Worm (Caenorhabditis elegans): ENCODE results near the gene C09G1.5.

The C09G1.5 gene

DNA sequence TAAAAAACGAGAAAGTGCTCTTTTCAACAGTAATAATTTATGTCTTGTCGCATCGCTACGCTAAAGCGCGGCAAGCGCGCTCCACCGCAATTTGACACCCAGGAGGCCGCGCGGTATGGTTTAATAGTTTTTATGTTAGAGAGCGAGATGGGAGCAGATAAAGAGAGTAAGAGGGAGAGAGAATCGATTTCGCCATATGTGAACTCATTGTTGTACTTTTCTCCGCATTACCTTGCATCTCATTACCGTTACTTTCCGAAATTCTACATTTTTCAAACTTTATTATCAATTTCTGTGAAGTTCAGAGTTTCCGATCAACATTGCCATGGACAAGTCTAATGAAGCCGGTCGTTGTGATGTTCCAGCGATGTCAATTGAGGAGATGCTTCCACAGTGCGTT, 35.4 kb upstream of the C09G1.5 start, which contains the start of gene F31B9.3:
Gene F31B9.3 (plus strand): TSS at position 301 of the 400 bp plus-strand sequence.
- no peak for TF ChIP-seq blmp-1 (tag; optimal IDR thresholded peaks at IDR 0.05)
- no peak for TF ChIP-seq ceh-83 (GFP tag; optimal IDR thresholded peaks at IDR 0.05)
- TF ChIP-seq nhr-76 (tag; optimal IDR thresholded peaks at IDR 0.05): no peak
- no peak for TF ChIP-seq unc-120 (tag; optimal IDR thresholded peaks at IDR 0.05; ENCODE audit: poor library complexity, severe bottlenecking)
- TF ChIP-seq bed-3 (GFP tag; optimal IDR thresholded peaks at IDR 0.05): no peak
- no peak for TF ChIP-seq sem-2 (GFP tag; optimal IDR thresholded peaks at IDR 0.05)
- TF ChIP-seq snpc-4 (tag; optimal IDR thresholded peaks at IDR 0.05): no peak
- no peak for TF ChIP-seq sptf-1 (tag; optimal IDR thresholded peaks at IDR 0.05)
- no peak for TF ChIP-seq hlh-1 (tag; optimal IDR thresholded peaks at IDR 0.05)
- no peak for TF ChIP-seq flh-1 (GFP tag; optimal IDR thresholded peaks at IDR 0.05)
- TF ChIP-seq pha-4 (tag; optimal IDR thresholded peaks at IDR 0.05): no peak
- TF ChIP-seq nhr-28 (tag; optimal IDR thresholded peaks at IDR 0.05): no peak
- no peak for TF ChIP-seq M03D4.4 (tag; optimal IDR thresholded peaks at IDR 0.05)
- TF ChIP-seq nhr-12 (tag; optimal IDR thresholded peaks at IDR 0.05): no peak
- TF ChIP-seq unc-62 (GFP tag; optimal IDR thresholded peaks at IDR 0.05): no peak
- no peak for TF ChIP-seq cnd-1 (tag; optimal IDR thresholded peaks at IDR 0.05)
- no peak for TF ChIP-seq lin-13 (tag; optimal IDR thresholded peaks at IDR 0.05)
- no peak for TF ChIP-seq elt-1 (tag; optimal IDR thresholded peaks at IDR 0.05; ENCODE audit: borderline replicate concordance, insufficient read depth)
- TF ChIP-seq ztf-11 (tag; optimal IDR thresholded peaks at IDR 0.05): no peak
- no peak for TF ChIP-seq ham-2 (GFP tag; optimal IDR thresholded peaks at IDR 0.05)

DNA sequence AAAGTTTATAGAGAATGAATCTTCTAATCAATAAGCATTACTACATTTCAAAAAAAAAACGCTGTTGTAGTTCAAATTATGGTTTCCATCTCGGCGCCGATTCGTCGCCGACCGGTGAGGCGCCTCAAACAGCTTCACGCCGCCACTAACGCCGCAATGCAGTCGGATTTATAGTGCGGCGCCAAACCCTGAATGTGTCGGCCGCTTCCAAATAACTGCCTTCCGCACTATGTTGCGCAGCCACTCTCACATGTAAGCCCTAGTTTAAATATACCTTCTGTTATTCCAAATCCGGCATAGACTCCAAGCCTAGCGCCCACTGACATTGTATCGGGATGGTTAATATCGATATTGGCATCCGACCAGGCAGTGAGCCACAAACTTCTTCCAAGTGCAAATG, 26.0 kb upstream of the C09G1.5 start:
- no peak for TF ChIP-seq flh-1 (GFP tag; optimal IDR thresholded peaks at IDR 0.05)
- TF ChIP-seq elt-3 (tag; optimal IDR thresholded peaks at IDR 0.05): no peak

DNA sequence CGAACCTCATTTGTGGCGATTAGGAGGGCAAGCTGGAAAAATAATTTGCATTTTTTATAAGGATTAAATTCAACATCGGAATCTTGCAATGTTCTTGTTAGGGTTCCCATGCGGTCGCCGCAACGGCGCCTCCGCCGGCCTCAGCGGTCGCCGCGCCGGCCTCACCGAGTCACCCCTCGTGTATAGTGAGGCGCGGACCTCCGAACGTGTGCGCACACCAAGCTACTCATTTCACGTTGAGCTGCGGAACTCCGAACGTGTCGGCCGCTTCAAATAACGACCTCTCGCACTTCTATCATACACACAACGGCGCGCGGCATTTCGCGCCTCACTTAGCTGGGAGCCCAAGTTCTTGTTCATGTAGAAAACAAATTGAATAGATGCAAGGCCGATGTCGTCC, 21.0 kb upstream of the C09G1.5 start:
- TF ChIP-seq nhr-12 (tag; optimal IDR thresholded peaks at IDR 0.05) (no peak), unc-120 (tag; optimal IDR thresholded peaks at IDR 0.05; ENCODE audit: poor library complexity, severe bottlenecking) (no peak), hlh-1 (tag; optimal IDR thresholded peaks at IDR 0.05) (no peak), ceh-39 (tag; optimal IDR thresholded peaks at IDR 0.05) (no peak), ceh-43 (GFP tag; optimal IDR thresholded peaks at IDR 0.05) (no peak), mls-2 (tag; optimal IDR thresholded peaks at IDR 0.05) (no peak), mab-5 (tag; optimal IDR thresholded peaks at IDR 0.05) (no peak)

DNA sequence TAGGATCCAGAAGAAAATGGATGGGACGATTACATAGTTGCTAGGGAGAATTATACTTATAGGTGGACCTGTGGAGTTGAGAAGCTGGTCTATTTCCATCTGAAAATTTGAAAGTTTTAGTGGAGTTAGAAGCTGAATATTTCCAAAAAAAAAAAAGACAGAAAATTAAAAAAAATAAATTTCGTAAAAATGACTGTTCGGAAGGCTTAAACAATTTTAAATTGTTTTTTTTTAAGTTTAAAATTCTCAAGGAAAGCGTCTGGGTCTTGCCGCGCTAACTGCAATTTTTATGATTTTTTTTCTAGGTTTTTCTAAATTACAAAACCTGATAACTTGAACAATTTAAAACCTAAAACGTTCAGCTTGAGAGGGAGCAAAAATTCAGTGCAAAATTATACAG, 19.6 kb upstream of the C09G1.5 start, which contains the start of gene mrp-3:
Gene mrp-3 (minus strand): TSS at position 101 of the 400 bp plus-strand sequence.
- TF ChIP-seq M03D4.4 (tag; optimal IDR thresholded peaks at IDR 0.05) (no peak), lsy-2 (tag; optimal IDR thresholded peaks at IDR 0.05) (no peak), drap-1 (GFP tag; optimal IDR thresholded peaks at IDR 0.05) (no peak), ceh-39 (tag; optimal IDR thresholded peaks at IDR 0.05) (no peak), elt-1 (tag; optimal IDR thresholded peaks at IDR 0.05; ENCODE audit: borderline replicate concordance, insufficient read depth) (no peak), hlh-1 (tag; optimal IDR thresholded peaks at IDR 0.05) (no peak), pha-4 (tag; optimal IDR thresholded peaks at IDR 0.05) (no peak), mab-5 (tag; optimal IDR thresholded peaks at IDR 0.05) (no peak), unc-62 (GFP tag; optimal IDR thresholded peaks at IDR 0.05) (no peak), zip-8 (tag; optimal IDR thresholded peaks at IDR 0.05) (no peak), ceh-43 (GFP tag; optimal IDR thresholded peaks at IDR 0.05) (no peak), ztf-11 (tag; optimal IDR thresholded peaks at IDR 0.05) (no peak), mep-1 (tag; optimal IDR thresholded peaks at IDR 0.05) (no peak), tbx-8 (GFP tag; optimal IDR thresholded peaks at IDR 0.05) (no peak), ceh-83 (GFP tag; optimal IDR thresholded peaks at IDR 0.05) (no peak), sem-2 (GFP tag; optimal IDR thresholded peaks at IDR 0.05) (no peak), nhr-76 (tag; optimal IDR thresholded peaks at IDR 0.05) (no peak)

DNA sequence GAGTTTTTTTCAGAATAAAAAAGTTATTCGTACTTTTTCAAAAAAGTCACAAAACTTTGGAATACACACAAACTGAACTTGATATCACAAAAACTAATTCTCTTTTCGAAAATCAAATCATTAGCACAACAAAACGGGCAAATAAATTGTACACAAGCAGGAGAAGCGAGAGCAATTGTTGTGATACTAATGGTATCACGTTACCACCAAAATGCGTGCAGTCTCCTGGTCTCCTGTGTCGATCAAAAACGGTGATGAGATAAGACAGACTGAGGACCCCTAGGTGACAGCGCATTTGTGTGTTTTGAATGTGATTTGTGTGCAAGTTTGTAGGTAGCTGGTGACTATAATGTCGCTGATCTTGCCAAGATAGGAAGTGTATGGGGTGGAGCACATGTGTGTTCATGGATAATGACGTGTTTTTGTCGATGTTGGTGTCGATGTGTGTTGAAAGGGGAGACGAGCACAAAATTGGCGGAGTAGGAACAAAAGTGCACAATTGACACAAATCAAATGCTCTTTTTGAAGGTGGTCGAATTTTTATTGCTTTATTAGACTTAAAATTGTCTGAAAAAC, 19.0 kb upstream of the C09G1.5 start:
- TF ChIP-seq bed-3 (GFP tag; optimal IDR thresholded peaks at IDR 0.05) (no peak), lin-32 (GFP tag; optimal IDR thresholded peaks at IDR 0.05) (no peak), M03D4.4 (tag; optimal IDR thresholded peaks at IDR 0.05) (no peak), zip-8 (tag; optimal IDR thresholded peaks at IDR 0.05) (no peak), unc-62 (GFP tag; optimal IDR thresholded peaks at IDR 0.05) (no peak), pha-4 (tag; optimal IDR thresholded peaks at IDR 0.05) (no peak), nhr-76 (tag; optimal IDR thresholded peaks at IDR 0.05) (no peak), ztf-11 (tag; optimal IDR thresholded peaks at IDR 0.05) (no peak), nhr-237 (tag; optimal IDR thresholded peaks at IDR 0.05) (no peak), mep-1 (tag; optimal IDR thresholded peaks at IDR 0.05) (no peak), ces-1 (GFP tag; optimal IDR thresholded peaks at IDR 0.05) (no peak)

Measured in whole organism, mixed stage, embryonic.